Worm (Caenorhabditis elegans) whole organism, L1 larva: ENCODE measurements around the gene dagl-2.

Experiments
- C16A3.4 ChIP-seq: fragments of 150-350 bp; optimal IDR thresholded peaks from 2 replicates; lab custom pipeline; 2014; ENCODE audit warnings: missing biosample characterization, missing genetic modification characterization
- C34B4.2 ChIP-seq: sonication (generic microtip); optimal IDR thresholded peaks from 2 replicates; lab custom pipeline; 2017; ENCODE audit warnings: mild to moderate bottlenecking, missing genetic modification characterization, missing compliant biosample characterization
- F16B12.6 ChIP-seq: fragments of 150-350 bp; optimal IDR thresholded peaks from 2 replicates; lab custom pipeline; 2014; ENCODE audit warnings: missing biosample characterization, missing genetic modification characterization
- blmp-1 ChIP-seq: fragments of 150-350 bp; optimal IDR thresholded peaks from 2 replicates; lab custom pipeline; 2014; ENCODE audit warnings: missing biosample characterization, missing genetic modification characterization
- ceh-8 ChIP-seq: fragments of 200-800 bp; sonication (Bioruptor generic); optimal IDR thresholded peaks from 2 replicates; lab custom pipeline; 2018; ENCODE audit warnings: mild to moderate bottlenecking, missing genetic modification characterization, moderate library complexity, missing compliant biosample characterization
- ceh-82 ChIP-seq, 3 experiments: fragments of 150-350 bp in 1 of 3; sonication (generic microtip) in 2 of 3; optimal IDR thresholded peaks; 2 replicates each; lab custom pipeline; 2014 to 2017; ENCODE audit warnings: missing biosample characterization in 3 of 3, missing genetic modification characterization in 3 of 3
- dpl-1 ChIP-seq, 3 experiments: fragments of 150-350 bp in 2 of 3; sonication (generic microtip) in 1 of 3; optimal IDR thresholded peaks; 2 replicates each; lab custom pipeline; 2014 to 2017; ENCODE audit warnings: missing biosample characterization in 3 of 3, missing genetic modification characterization in 3 of 3, missing genetic modification reagents in 3 of 3
- dsc-1 ChIP-seq: sonication (generic microtip); optimal IDR thresholded peaks from 2 replicates; lab custom pipeline; 2016; ENCODE audit warnings: mild to moderate bottlenecking, missing genetic modification characterization, missing compliant biosample characterization
- efl-1 ChIP-seq, 4 experiments: fragments of 150-350 bp; optimal IDR thresholded peaks in 3 of 4; peaks in 1 of 4; 1 replicate in 1 of 4; 2 replicates in 3 of 4; lab custom pipeline; 2014; ENCODE audit warnings: missing biosample characterization in 2 of 4, missing genetic modification characterization in 2 of 4, missing genetic modification reagents in 2 of 4
- egl-27 ChIP-seq, 2 experiments: fragments of 150-350 bp in 1 of 2; sonication (generic microtip); optimal IDR thresholded peaks; 3 replicates each; lab custom pipeline; 2017 to 2018; ENCODE audit warnings: missing biosample characterization in 2 of 2, missing genetic modification characterization in 2 of 2, missing genetic modification reagents in 2 of 2
- elt-3 ChIP-seq, 6 experiments: fragments of 150-350 bp in 1 of 6; sonication (generic microtip); optimal IDR thresholded peaks; 2 replicates each; lab custom pipeline; 2017 to 2018; ENCODE audit warnings: missing biosample characterization in 6 of 6, missing genetic modification characterization in 6 of 6, inconsistent platforms in 1 of 6
- grh-1 ChIP-seq: fragments of 200-800 bp; sonication (Bioruptor generic); IDR thresholded peaks from 2 replicates; pipeline ENCODE4 v1.3.6; 2022; ENCODE audit warnings: missing genetic modification reagents, missing genetic modification characterization, missing compliant biosample characterization
- hpl-2 ChIP-seq: fragments of 150-350 bp; optimal IDR thresholded peaks from 2 replicates; lab custom pipeline; 2014; ENCODE audit warnings: missing biosample characterization, missing genetic modification reagents, missing genetic modification characterization
- irx-1 ChIP-seq: sonication (generic microtip); optimal IDR thresholded peaks from 2 replicates; lab custom pipeline; 2016; ENCODE audit warnings: missing genetic modification characterization, missing compliant biosample characterization
- lin-13 ChIP-seq: fragments of 150-350 bp; optimal IDR thresholded peaks from 2 replicates; lab custom pipeline; 2014; ENCODE audit warnings: missing biosample characterization, missing genetic modification reagents, missing genetic modification characterization
- lin-14 ChIP-seq: fragments of 200-800 bp; sonication (Bioruptor generic); optimal IDR thresholded peaks from 2 replicates; lab custom pipeline; 2018; ENCODE audit warnings: mild to moderate bottlenecking, missing genetic modification characterization, moderate library complexity, missing compliant biosample characterization
- lin-39 ChIP-seq: fragments of 150-350 bp; optimal IDR thresholded peaks from 2 replicates; lab custom pipeline; 2014; ENCODE audit warnings: missing biosample characterization, missing genetic modification reagents, missing genetic modification characterization
- lsy-2 ChIP-seq, 2 experiments: fragments of 150-350 bp; optimal IDR thresholded peaks; 2 replicates each; lab custom pipeline; 2014; ENCODE audit warnings: missing biosample characterization in 2 of 2, missing genetic modification characterization in 2 of 2
- mdl-1 ChIP-seq, 2 experiments: fragments of 150-350 bp; optimal IDR thresholded peaks; 2 replicates each; lab custom pipeline; 2014 to 2017; ENCODE audit warnings: missing biosample characterization in 2 of 2, missing genetic modification characterization in 2 of 2, inconsistent platforms in 1 of 2
- mep-1 ChIP-seq: fragments of 150-350 bp; optimal IDR thresholded peaks from 2 replicates; lab custom pipeline; 2014; ENCODE audit warnings: missing biosample characterization, missing genetic modification characterization
- nhr-20 ChIP-seq: sonication (generic microtip); optimal IDR thresholded peaks from 2 replicates; lab custom pipeline; 2016; ENCODE audit warnings: mild to moderate bottlenecking, missing genetic modification characterization, missing compliant biosample characterization
- nhr-47 ChIP-seq: sonication (generic microtip); optimal IDR thresholded peaks from 2 replicates; lab custom pipeline; 2016; ENCODE audit warnings: mild to moderate bottlenecking, missing genetic modification characterization, moderate library complexity, missing compliant biosample characterization
- nhr-85 ChIP-seq: sonication (generic microtip); peaks from one replicate; lab custom pipeline; 2016; ENCODE audit warnings: missing genetic modification characterization, inconsistent platforms, missing compliant biosample characterization
- pax-3 ChIP-seq: fragments of 200-800 bp; sonication (Bioruptor generic); optimal IDR thresholded peaks from 2 replicates; lab custom pipeline; 2018; ENCODE audit warnings: mild to moderate bottlenecking, missing genetic modification characterization, moderate library complexity, missing compliant biosample characterization
- rnt-1 ChIP-seq: sonication (generic microtip); optimal IDR thresholded peaks from 2 replicates; lab custom pipeline; 2016; ENCODE audit warnings: mild to moderate bottlenecking, missing genetic modification characterization, moderate library complexity, missing compliant biosample characterization
- snpc-4 ChIP-seq: fragments of 150-350 bp; optimal IDR thresholded peaks from 2 replicates; lab custom pipeline; 2014; ENCODE audit warnings: missing biosample characterization, missing genetic modification characterization
- snu-23 ChIP-seq: sonication (generic microtip); optimal IDR thresholded peaks from 2 replicates; lab custom pipeline; 2016; ENCODE audit warnings: missing genetic modification characterization, missing compliant biosample characterization
- sox-4 ChIP-seq: sonication (generic microtip); optimal IDR thresholded peaks from 2 replicates; lab custom pipeline; 2016; ENCODE audit warnings: missing genetic modification characterization, missing compliant biosample characterization
- swsn-7 ChIP-seq: sonication (generic microtip); optimal IDR thresholded peaks from 2 replicates; lab custom pipeline; 2016; ENCODE audit warnings: missing genetic modification characterization, missing compliant biosample characterization
- unc-62 ChIP-seq: fragments of 150-350 bp; optimal IDR thresholded peaks from 2 replicates; lab custom pipeline; 2014; ENCODE audit warnings: missing biosample characterization, missing genetic modification reagents, missing genetic modification characterization
- unc-98 ChIP-seq: fragments of 200-800 bp; sonication (Bioruptor generic); IDR thresholded peaks from 2 replicates; pipeline ENCODE4 v1.3.6; 2022; ENCODE audit warnings: missing genetic modification characterization, missing compliant biosample characterization
- xbp-1 ChIP-seq: sonication (generic microtip); optimal IDR thresholded peaks from 2 replicates; lab custom pipeline; 2016; ENCODE audit warnings: missing genetic modification characterization, missing compliant biosample characterization
- ztf-4 ChIP-seq: fragments of 150-350 bp; optimal IDR thresholded peaks from 2 replicates; lab custom pipeline; 2014; ENCODE audit warnings: missing biosample characterization, missing genetic modification characterization

dagl-2 gene

ce11 chrIII:783254-783753 lies at the start of gene dagl-2, which contains the start of gene ppm-1.G (continued):
- peak; percentile 62 for TF ChIP-seq sox-4 (tag; lab: Kevin White, UChicago)
- peak; percentile 86 for TF ChIP-seq irx-1 (tag; lab: Kevin White, UChicago)
- TF ChIP-seq dsc-1 (tag; lab: Kevin White, UChicago) = peak; percentile 81
- TF ChIP-seq dpl-1 (GFP tag; optimal IDR thresholded peaks at IDR 0.05; lab: Kevin White, UChicago) = peak; percentile 68 to 82 (median 70)
- TF ChIP-seq pax-3 (tag; lab: Kevin White, UChicago) = peak; percentile 81
- no peak for TF ChIP-seq egl-27 (tag; optimal IDR thresholded peaks at IDR 0.05; lab: Kevin White, UChicago)
- peak; percentile 72 to 73 for TF ChIP-seq efl-1 (optimal IDR thresholded peaks at IDR 0.05; lab: Kevin White, UChicago)
- TF ChIP-seq efl-1 (GFP tag; optimal IDR thresholded peaks at IDR 0.05 in 1 of 2; lab: Kevin White, UChicago) = peak; percentile 81 to 96
- TF ChIP-seq C16A3.4 (tag; lab: Kevin White, UChicago) = peak; percentile 73
- TF ChIP-seq hpl-2 (GFP tag; lab: Kevin White, UChicago) = peak; percentile 46
- TF ChIP-seq nhr-47 (tag; lab: Kevin White, UChicago) = peak; percentile 88
- TF ChIP-seq lsy-2 (tag; optimal IDR thresholded peaks at IDR 0.05; lab: Kevin White, UChicago) = peak; percentile 85 to 92
- TF ChIP-seq blmp-1 (tag; lab: Kevin White, UChicago) = peak; percentile 66
- peak; percentile 86 for TF ChIP-seq mep-1 (tag; lab: Kevin White, UChicago)
- TF ChIP-seq snpc-4 (tag; lab: Kevin White, UChicago) = peak; percentile 51
- TF ChIP-seq lin-13 (GFP tag; lab: Kevin White, UChicago) = peak; percentile 76
- TF ChIP-seq xbp-1 (tag; lab: Kevin White, UChicago) = peak; percentile 74
- no peak for TF ChIP-seq grh-1 (GFP tag; lab: Robert Waterston, UW)
- TF ChIP-seq rnt-1 (tag; lab: Kevin White, UChicago) = peak; percentile 93
- TF ChIP-seq ceh-82 (tag; optimal IDR thresholded peaks at IDR 0.05; lab: Kevin White, UChicago) = peak; percentile 72 to 87 (median 77)
- peak; percentile 89 for TF ChIP-seq lin-14 (GFP tag; lab: Kevin White, UChicago)
- TF ChIP-seq, all 84 proteins: peak for 51

ce11 chrIII:831961-832360 lies 48.9 kb upstream of the dagl-2 start, which contains the start of gene ceeh-1:
Gene ceeh-1 (minus strand): TSS chrIII:832277.
- TF ChIP-seq unc-98 (no peak), unc-62 (GFP tag; lab: Kevin White, UChicago) (no peak), nhr-20 (tag; lab: Kevin White, UChicago) (peak; percentile 3), ceh-82 (tag; optimal IDR thresholded peaks at IDR 0.05; lab: Kevin White, UChicago) (no peak), nhr-85 (tag; lab: Kevin White, UChicago) (peak; percentile 45), elt-3 (tag; optimal IDR thresholded peaks at IDR 0.05; lab: Kevin White, UChicago) (peak in 1 of 6 experiments; percentile 27), lsy-2 (tag; optimal IDR thresholded peaks at IDR 0.05; lab: Kevin White, UChicago) (peak in 1 of 2 experiments; percentile 13), ceh-8 (GFP tag; lab: Kevin White, UChicago) (no peak), grh-1 (GFP tag; lab: Robert Waterston, UW) (no peak), swsn-7 (no peak), mdl-1 (tag; optimal IDR thresholded peaks at IDR 0.05; lab: Kevin White, UChicago) (no peak), lin-14 (GFP tag; lab: Kevin White, UChicago) (peak; percentile 47), F16B12.6 (tag; lab: Kevin White, UChicago) (no peak), ztf-4 (tag; lab: Kevin White, UChicago) (no peak), snu-23 (GFP tag; lab: Kevin White, UChicago) (no peak), C34B4.2 (no peak), mep-1 (tag; lab: Kevin White, UChicago) (no peak), rnt-1 (tag; lab: Kevin White, UChicago) (no peak)

ce11 chrIII:825256-825655 lies 42.2 kb upstream of the dagl-2 start:
- no peak for TF ChIP-seq lin-39
- TF ChIP-seq nhr-85 (tag; lab: Kevin White, UChicago) = no peak
- peak; percentile 28 for TF ChIP-seq blmp-1 (tag; lab: Kevin White, UChicago)
- TF ChIP-seq ceh-82 (tag; optimal IDR thresholded peaks at IDR 0.05; lab: Kevin White, UChicago) = no peak
